Fruit fly (Drosophila melanogaster): ENCODE measurements around the gene CG12520.

- TF ChIP-seq psq (optimal IDR thresholded peaks at IDR 0.05) (no peak), CG8478 (optimal IDR thresholded peaks at IDR 0.05) (no peak)
Measured at dm6 chr3L:12903611-12904010, 1.1 kb upstream of the CG12520 start, which contains the start of gene CG32117.
